Fruit fly (Drosophila melanogaster) whole organism, embryonic: ENCODE data around the gene spn-B.

Experiments used
- Awh ChIP-seq: fragments of 200-800 bp; sonication (Bioruptor generic); IDR thresholded peaks from 2 replicates; pipeline ENCODE4, ENCODE4 v1.3.6; 2022; ENCODE audit warnings: missing biosample characterization, missing genetic modification characterization
- Blimp-1 ChIP-seq: fragments of 200-800 bp; sonication (Bioruptor generic); optimal IDR thresholded peaks from 3 replicates; lab custom pipeline; 2018; ENCODE audit warnings: missing biosample characterization, missing genetic modification characterization, mild to moderate bottlenecking, moderate library complexity, missing genetic modification reagents
- CG10543 ChIP-seq: fragments of 200-800 bp; sonication (Bioruptor generic); optimal IDR thresholded peaks from 3 replicates; lab custom pipeline; 2017; ENCODE audit warnings: missing biosample characterization, mild to moderate bottlenecking, missing genetic modification characterization, moderate library complexity
- CG10565 ChIP-seq: fragments of 200-800 bp; sonication (Bioruptor generic); optimal IDR thresholded peaks from 3 replicates; lab custom pipeline; 2016; ENCODE audit warnings: missing biosample characterization, mild to moderate bottlenecking, missing genetic modification characterization
- CG10979 ChIP-seq: fragments of 200-800 bp; sonication (Bioruptor generic); optimal IDR thresholded peaks from 2 replicates; lab custom pipeline; 2018; ENCODE audit warnings: missing biosample characterization, mild to moderate bottlenecking, missing genetic modification characterization, moderate library complexity
- CG11696 ChIP-seq: fragments of 200-800 bp; sonication (Bioruptor generic); IDR thresholded peaks from 2 replicates; pipeline ENCODE4 v1.3.6; 2022; ENCODE audit warnings: missing biosample characterization, missing genetic modification characterization
- CG12659 ChIP-seq: fragments of 200-800 bp; sonication (Bioruptor generic); optimal IDR thresholded peaks from 3 replicates; lab custom pipeline; 2017; ENCODE audit warnings: mild to moderate bottlenecking, missing biosample characterization, missing genetic modification reagents, missing genetic modification characterization
- CG12769 ChIP-seq: fragments of 200-800 bp; sonication (Bioruptor generic); optimal IDR thresholded peaks from 2 replicates; lab custom pipeline; 2019; ENCODE audit warnings: missing biosample characterization, mild to moderate bottlenecking, missing genetic modification characterization, moderate library complexity
- CG13123 ChIP-seq: fragments of 200-800 bp; sonication (Bioruptor generic); optimal IDR thresholded peaks from 2 replicates; lab custom pipeline; 2016; ENCODE audit warnings: missing biosample characterization, missing genetic modification characterization
- CG17186 ChIP-seq: fragments of 200-800 bp; sonication (Bioruptor generic); optimal IDR thresholded peaks from 3 replicates; lab custom pipeline; 2017; ENCODE audit warnings: missing biosample characterization, missing genetic modification reagents, missing genetic modification characterization
- CG18476 ChIP-seq: fragments of 200-800 bp; sonication (Bioruptor generic); optimal IDR thresholded peaks from 2 replicates; lab custom pipeline; 2016; ENCODE audit warnings: missing biosample characterization, mild to moderate bottlenecking, missing genetic modification characterization
- CG2678 ChIP-seq: fragments of 200-800 bp; sonication (Bioruptor generic); optimal IDR thresholded peaks from 3 replicates; lab custom pipeline; 2019; ENCODE audit warnings: missing biosample characterization, mild to moderate bottlenecking, missing genetic modification characterization, moderate library complexity
- CG31388 ChIP-seq: fragments of 200-800 bp; sonication (Bioruptor generic); optimal IDR thresholded peaks from 2 replicates; lab custom pipeline; 2016; ENCODE audit warnings: missing biosample characterization, missing genetic modification characterization
- CG31441 ChIP-seq: fragments of 200-800 bp; sonication (Bioruptor generic); IDR thresholded peaks from 2 replicates; pipeline ENCODE4 v1.3.6; 2022; ENCODE audit warnings: missing biosample characterization, missing genetic modification characterization
- CG32767 ChIP-seq: fragments of 200-800 bp; sonication (Bioruptor generic); IDR thresholded peaks from 2 replicates; pipeline ENCODE4 v1.3.6; 2022; ENCODE audit warnings: missing biosample characterization, missing genetic modification characterization
- CG34376 ChIP-seq: fragments of 200-800 bp; sonication (Bioruptor generic); optimal IDR thresholded peaks from 2 replicates; lab custom pipeline; 2018; ENCODE audit warnings: missing biosample characterization, mild to moderate bottlenecking, missing genetic modification characterization
- CG3995 ChIP-seq: fragments of 200-800 bp; sonication (Bioruptor generic); optimal IDR thresholded peaks from 3 replicates; lab custom pipeline; 2016; ENCODE audit warnings: missing biosample characterization, missing genetic modification characterization
- CG4617 ChIP-seq: fragments of 200-800 bp; sonication (Bioruptor generic); optimal IDR thresholded peaks from 3 replicates; lab custom pipeline; 2016; ENCODE audit warnings: missing biosample characterization, missing genetic modification characterization, borderline replicate concordance
- CG4854 ChIP-seq: fragments of 200-800 bp; sonication (Bioruptor generic); optimal IDR thresholded peaks from 2 replicates; lab custom pipeline; 2016; ENCODE audit warnings: missing biosample characterization, missing genetic modification characterization, inconsistent platforms
- CG7372 ChIP-seq: fragments of 200-800 bp; sonication (Bioruptor generic); IDR thresholded peaks from 2 replicates; pipeline ENCODE4 v1.3.6; 2022; ENCODE audit warnings: missing biosample characterization, missing genetic modification characterization
- CG9727 ChIP-seq: fragments of 200-800 bp; sonication (Bioruptor generic); optimal IDR thresholded peaks from 3 replicates; lab custom pipeline; 2017; ENCODE audit warnings: missing biosample characterization, mild to moderate bottlenecking, missing genetic modification characterization
- CG9797 ChIP-seq: fragments of 200-800 bp; sonication (Bioruptor generic); optimal IDR thresholded peaks from 3 replicates; lab custom pipeline; 2018; ENCODE audit warnings: missing biosample characterization, mild to moderate bottlenecking, missing genetic modification characterization
- CG9817 ChIP-seq: fragments of 200-800 bp; sonication (Bioruptor generic); optimal IDR thresholded peaks from 2 replicates; lab custom pipeline; 2018; ENCODE audit warnings: missing biosample characterization, mild to moderate bottlenecking, missing genetic modification characterization, moderate library complexity
- CoRest ChIP-seq: fragments of 200-800 bp; sonication (Bioruptor generic); optimal IDR thresholded peaks from 3 replicates; lab custom pipeline; 2018; ENCODE audit warnings: missing biosample characterization, mild to moderate bottlenecking, missing genetic modification characterization, moderate library complexity
- CrebB ChIP-seq: fragments of 200-800 bp; sonication (Bioruptor generic); optimal IDR thresholded peaks from 3 replicates; lab custom pipeline; 2018; ENCODE audit warnings: missing biosample characterization, mild to moderate bottlenecking, missing genetic modification characterization
- Dad ChIP-seq: fragments of 200-800 bp; sonication (Bioruptor generic); optimal IDR thresholded peaks from 3 replicates; lab custom pipeline; 2016; ENCODE audit warnings: missing biosample characterization, missing genetic modification characterization
- Dek ChIP-seq: fragments of 200-800 bp; sonication (Bioruptor generic); optimal IDR thresholded peaks from 3 replicates; lab custom pipeline; 2019; ENCODE audit warnings: missing biosample characterization, mild to moderate bottlenecking, missing genetic modification characterization, moderate library complexity
- Doc3 ChIP-seq: fragments of 200-800 bp; sonication (Bioruptor generic); IDR thresholded peaks from 3 replicates; pipeline ENCODE4 v1.3.6; 2022; ENCODE audit warnings: missing biosample characterization, missing genetic modification characterization; ENCODE audit not compliant: partially characterized antibody
- E2f2 ChIP-seq: fragments of 200-800 bp; sonication (Bioruptor generic); IDR thresholded peaks from 2 replicates; pipeline ENCODE4 v1.3.6; 2022; ENCODE audit warnings: missing biosample characterization, missing genetic modification characterization
- MBD-R2 ChIP-seq: fragments of 200-800 bp; sonication (Bioruptor generic); IDR thresholded peaks from 2 replicates; pipeline ENCODE4 v1.3.6; 2022; ENCODE audit warnings: missing biosample characterization, missing genetic modification characterization
- Med ChIP-seq: fragments of 200-800 bp; sonication (Bioruptor generic); peaks from one replicate; lab custom pipeline; 2016; ENCODE audit warnings: missing biosample characterization, missing genetic modification characterization, mild to moderate bottlenecking, inconsistent platforms, moderate library complexity
- Myb ChIP-seq: fragments of 200-800 bp; sonication (Bioruptor generic); optimal IDR thresholded peaks from 2 replicates; lab custom pipeline; 2016; ENCODE audit warnings: missing biosample characterization, missing genetic modification characterization
- Neu2 ChIP-seq: fragments of 200-800 bp; sonication (Bioruptor generic); optimal IDR thresholded peaks from 3 replicates; lab custom pipeline; 2016; ENCODE audit warnings: missing biosample characterization, missing genetic modification characterization, borderline replicate concordance
- Poxn ChIP-seq: fragments of 200-800 bp; sonication (Bioruptor generic); IDR thresholded peaks from 2 replicates; pipeline ENCODE4 v1.3.6; 2022; ENCODE audit warnings: missing biosample characterization, missing genetic modification characterization
- Sry-β ChIP-seq: fragments of 200-800 bp; sonication (Bioruptor generic); optimal IDR thresholded peaks from 2 replicates; lab custom pipeline; 2018; ENCODE audit warnings: missing biosample characterization, mild to moderate bottlenecking, missing genetic modification characterization, moderate library complexity
- Sry-δ ChIP-seq: fragments of 200-800 bp; sonication (Bioruptor generic); optimal IDR thresholded peaks from 2 replicates; lab custom pipeline; 2016; ENCODE audit warnings: missing biosample characterization, missing genetic modification characterization
- ara ChIP-seq: fragments of 200-800 bp; sonication (Bioruptor generic); IDR thresholded peaks from 2 replicates; pipeline ENCODE4 v1.3.6; 2022; ENCODE audit warnings: missing biosample characterization, missing genetic modification characterization
- bsh ChIP-seq, 2 experiments: fragments of 200-800 bp; sonication (Bioruptor generic); optimal IDR thresholded peaks; 2 replicates each; lab custom pipeline; 2017 to 2018; ENCODE audit warnings: mild to moderate bottlenecking in 2 of 2, missing biosample characterization in 2 of 2, missing genetic modification characterization in 2 of 2, moderate library complexity in 1 of 2
- corto ChIP-seq: fragments of 200-800 bp; sonication (Bioruptor generic); optimal IDR thresholded peaks from 2 replicates; lab custom pipeline; 2016; ENCODE audit warnings: missing biosample characterization, mild to moderate bottlenecking, missing genetic modification characterization, moderate library complexity
- emc ChIP-seq: fragments of 200-800 bp; sonication (Bioruptor generic); optimal IDR thresholded peaks from 2 replicates; lab custom pipeline; 2016; ENCODE audit warnings: missing biosample characterization, missing genetic modification characterization
- ewg ChIP-seq: fragments of 200-800 bp; sonication (Bioruptor generic); optimal IDR thresholded peaks from 3 replicates; lab custom pipeline; 2017; ENCODE audit warnings: mild to moderate bottlenecking, missing biosample characterization, missing genetic modification reagents, missing genetic modification characterization
- gcm ChIP-seq: fragments of 200-800 bp; sonication (Bioruptor generic); optimal IDR thresholded peaks from 2 replicates; lab custom pipeline; 2019; ENCODE audit warnings: missing biosample characterization, mild to moderate bottlenecking, missing genetic modification characterization, moderate library complexity
- gem ChIP-seq: fragments of 200-800 bp; sonication (Bioruptor generic); optimal IDR thresholded peaks from 2 replicates; lab custom pipeline; 2019; ENCODE audit warnings: missing biosample characterization, mild to moderate bottlenecking, missing genetic modification characterization, moderate library complexity
- ken ChIP-seq: fragments of 200-800 bp; sonication (Bioruptor generic); IDR thresholded peaks from 3 replicates; pipeline ENCODE4 v1.3.6; 2022; ENCODE audit warnings: missing biosample characterization, missing genetic modification characterization
- kni ChIP-seq: fragments of 200-800 bp; sonication (Bioruptor generic); optimal IDR thresholded peaks from 3 replicates; lab custom pipeline; 2017; ENCODE audit warnings: mild to moderate bottlenecking, missing biosample characterization, missing genetic modification reagents, missing genetic modification characterization
- sna ChIP-seq: fragments of 200-800 bp; sonication (Bioruptor generic); IDR thresholded peaks from 2 replicates; pipeline ENCODE4 v1.3.6; 2022; ENCODE audit warnings: missing biosample characterization, missing genetic modification characterization; ENCODE audit not compliant: partially characterized antibody
- toy ChIP-seq: fragments of 200-800 bp; sonication (Bioruptor generic); IDR thresholded peaks from 2 replicates; pipeline ENCODE4 v1.3.6; 2022; ENCODE audit warnings: missing biosample characterization, missing genetic modification characterization
- ttk ChIP-seq: fragments of 200-800 bp; sonication (Bioruptor generic); IDR thresholded peaks from 2 replicates; pipeline ENCODE4 v2.1.2; 2022; ENCODE audit warnings: missing biosample characterization, missing genetic modification characterization
- zfh1 ChIP-seq: fragments of 200-800 bp; sonication (Bioruptor generic); IDR thresholded peaks from 3 replicates; pipeline ENCODE4 v1.3.6; 2022; ENCODE audit warnings: missing biosample characterization, missing genetic modification characterization

Gene spn-B

dm6 chr3R:14373192-14373827 lies 45.5 kb downstream of the spn-B start (continued):
- TF ChIP-seq CG9817 (peak; percentile 81), toy (GFP tag; lab: Robert Waterston, UW) (0 out of 2 replicates have a peak, but pooled peaks have one; percentile 36), CG18476 (GFP tag; lab: Kevin White, UChicago) (peak; percentile 82), CG31441 (GFP tag; lab: Robert Waterston, UW) (peak; percentile 74), Neu2 (peak; percentile 45), CG9797 (no peak), E2f2 (GFP tag; lab: Robert Waterston, UW) (peak; percentile 79), ewg (peak; percentile 97), Dek (peak; percentile 89), CG10543 (GFP tag; lab: Kevin White, UChicago) (no peak), gem (tag; lab: Kevin White, UChicago) (peak; percentile 96), CG4854 (GFP tag; lab: Kevin White, UChicago) (peak; percentile 77), CG12659 (peak; percentile 94), Med (GFP tag; lab: Kevin White, UChicago) (peak; percentile 98), CG4617 (GFP tag; lab: Kevin White, UChicago) (peak; percentile 87), CG32767 (peak; percentile 94), MBD-R2 (GFP tag; lab: Robert Waterston, UW) (peak; percentile 63), CG12769 (tag; lab: Kevin White, UChicago) (peak; percentile 97), CG10979 (tag; lab: Kevin White, UChicago) (peak; percentile 89), Blimp-1 (GFP tag; lab: Kevin White, UChicago) (peak; percentile 83), CG17186 (GFP tag; lab: Kevin White, UChicago) (peak; percentile 65), CG10565 (peak; percentile 67), zfh1 (GFP tag; lab: Robert Waterston, UW) (peak; percentile 88), Sry-δ (peak; percentile 48), CG34376 (GFP tag; lab: Kevin White, UChicago) (peak; percentile 11), CoRest (tag; lab: Kevin White, UChicago) (peak; percentile 95), sna (GFP tag; lab: Robert Waterston, UW) (no peak), corto (GFP tag; lab: Kevin White, UChicago) (no peak), Awh (peak; percentile 76), Myb (GFP tag; lab: Kevin White, UChicago) (peak; percentile 79), CG31388 (GFP tag; lab: Kevin White, UChicago) (peak; percentile 53), emc (GFP tag; lab: Kevin White, UChicago) (peak; percentile 77), Doc3 (no peak), Sry-β (peak; percentile 34), CG2678 (tag; lab: Kevin White, UChicago) (peak; percentile 89), Dad (GFP tag; lab: Kevin White, UChicago) (peak; percentile 78), CG13123 (GFP tag; lab: Kevin White, UChicago) (peak; percentile 92), gcm (peak; percentile 79), CG9727 (GFP tag; lab: Kevin White, UChicago) (peak; percentile 92), ken (GFP tag; lab: Robert Waterston, UW) (peak; percentile 96), Poxn (GFP tag; lab: Robert Waterston, UW) (peak; percentile 43), kni (GFP tag; lab: Kevin White, UChicago) (no peak), ttk (GFP tag; lab: Robert Waterston, UW) (peak; percentile 82), ara (GFP tag; lab: Robert Waterston, UW) (peak; percentile 72), CG11696 (peak; percentile 48; the same call in 1 of the 2 replicates), CG3995 (GFP tag; lab: Kevin White, UChicago) (peak; percentile 20), CG7372 (GFP tag; lab: Robert Waterston, UW) (0 out of 2 replicates have a peak, but pooled peaks have one; percentile 41), bsh (GFP tag; optimal IDR thresholded peaks at IDR 0.05; lab: Kevin White, UChicago) (peak; percentile 97 to 98), CrebB (tag; lab: Kevin White, UChicago) (peak; percentile 88)
